Worm (Caenorhabditis elegans): ENCODE results near the gene nstp-10.

The nstp-10 gene

DNA sequence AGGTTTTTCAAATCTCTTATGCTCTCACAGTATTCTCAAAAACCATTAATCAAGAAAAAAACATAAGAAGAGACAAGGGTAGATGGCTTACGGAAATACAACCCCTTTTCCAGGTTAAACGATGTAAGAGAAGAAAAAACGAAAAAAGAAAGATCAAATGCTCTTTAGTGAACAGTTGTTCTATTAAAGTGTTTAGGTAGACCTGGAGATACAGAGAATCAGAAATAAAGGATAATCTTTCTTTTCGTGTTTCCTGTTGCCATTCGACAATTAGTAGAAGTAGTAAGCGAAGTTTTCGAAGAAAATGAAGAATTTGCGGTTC is 33.6 kb upstream of the nstp-10 start, which contains the start of gene K09G1.1:
TSS of gene K09G1.1 (plus strand) at position 223 of the 322 bp plus-strand sequence.
- no peak for TF ChIP-seq ceh-28 (tag; optimal IDR thresholded peaks at IDR 0.05)
- TF ChIP-seq R02D3.7 (tag; optimal IDR thresholded peaks at IDR 0.05), result no peak
- TF ChIP-seq ama-1 (optimal IDR thresholded peaks at IDR 0.05), result no peak
- TF ChIP-seq fkh-10 (GFP tag; optimal IDR thresholded peaks at IDR 0.05), result no peak
- TF ChIP-seq nhr-23 (tag; optimal IDR thresholded peaks at IDR 0.05), result no peak
- TF ChIP-seq skn-1 (tag; optimal IDR thresholded peaks at IDR 0.05), result no peak
- no peak for TF ChIP-seq aly-2 (tag; optimal IDR thresholded peaks at IDR 0.05)
- TF ChIP-seq mdl-1 (tag; optimal IDR thresholded peaks at IDR 0.05), result no peak
- TF ChIP-seq ceh-82 (tag; optimal IDR thresholded peaks at IDR 0.05), result no peak
- no peak for TF ChIP-seq unc-39 (tag; optimal IDR thresholded peaks at IDR 0.05)
- no peak for TF ChIP-seq mml-1 (tag; optimal IDR thresholded peaks at IDR 0.05)
- TF ChIP-seq elt-2 (tag; optimal IDR thresholded peaks at IDR 0.05), result no peak
- TF ChIP-seq lsy-12 (tag; optimal IDR thresholded peaks at IDR 0.05), result no peak
- no peak for TF ChIP-seq daf-12 (tag; optimal IDR thresholded peaks at IDR 0.05)
- TF ChIP-seq egl-5 (tag; optimal IDR thresholded peaks at IDR 0.05), result no peak
- no peak for TF ChIP-seq pqm-1 (tag; optimal IDR thresholded peaks at IDR 0.05)
- TF ChIP-seq zag-1 (tag; optimal IDR thresholded peaks at IDR 0.05), result no peak

ce11 chrV:9582594-9583322 is 33.1 kb upstream of the nstp-10 start, which contains the start of gene rtfo-1:
TSS of gene rtfo-1 (minus strand) at chrV:9582644.
- TF ChIP-seq hmg-11 (tag; optimal IDR thresholded peaks at IDR 0.05) (peak; percentile 62), pha-4 (tag; optimal IDR thresholded peaks at IDR 0.05) (peak; percentile 60), nhr-43 (tag; optimal IDR thresholded peaks at IDR 0.05; ENCODE audit: poor library complexity, severe bottlenecking) (peak; percentile 45), snpc-4 (tag; optimal IDR thresholded peaks at IDR 0.05) (peak; percentile 4), lin-39 (tag; optimal IDR thresholded peaks at IDR 0.05) (no peak), ceh-9 (tag; optimal IDR thresholded peaks at IDR 0.05) (no peak), skn-1 (tag; optimal IDR thresholded peaks at IDR 0.05) (no peak), ceh-82 (tag; optimal IDR thresholded peaks at IDR 0.05) (no peak), nhr-25 (tag; optimal IDR thresholded peaks at IDR 0.05) (peak; percentile 18), lin-15B (tag; optimal IDR thresholded peaks at IDR 0.05) (no peak), pqm-1 (tag; optimal IDR thresholded peaks at IDR 0.05) (no peak), nhr-23 (tag; optimal IDR thresholded peaks at IDR 0.05) (peak; percentile 35), elt-2 (tag; optimal IDR thresholded peaks at IDR 0.05) (peak; percentile 4)

DNA sequence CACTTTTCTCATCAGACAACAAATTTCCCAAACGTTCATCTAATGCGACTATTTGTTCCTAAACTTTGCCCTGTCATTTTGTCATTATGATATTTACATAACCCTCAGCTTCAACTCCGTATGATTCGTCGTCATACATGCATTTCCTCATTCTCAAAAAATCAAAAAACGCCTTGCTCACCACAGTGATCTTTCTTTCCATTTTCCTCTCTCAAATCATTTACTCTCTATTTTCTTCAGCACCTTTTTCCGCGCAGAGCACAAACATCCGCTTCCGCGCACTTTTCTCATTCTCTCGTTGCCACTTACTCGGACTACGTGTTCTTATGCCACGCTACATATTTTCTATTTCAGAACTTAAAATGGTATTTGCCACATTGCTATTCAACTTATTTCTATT is 27.4 kb upstream of the nstp-10 start, which contains the start of gene F25B3.2:
TSS of gene F25B3.2 (plus strand) at position 301 of the 400 bp plus-strand sequence.
- TF ChIP-seq nfya-1 (tag; optimal IDR thresholded peaks at IDR 0.05; ENCODE audit: insufficient read depth), result no peak
- TF ChIP-seq unc-39 (tag; optimal IDR thresholded peaks at IDR 0.05), result no peak
- no peak for TF ChIP-seq snpc-4 (tag; optimal IDR thresholded peaks at IDR 0.05)
- TF ChIP-seq fkh-2 (tag; optimal IDR thresholded peaks at IDR 0.05), result no peak
- TF ChIP-seq pqm-1 (tag; optimal IDR thresholded peaks at IDR 0.05), result no peak
- no peak for TF ChIP-seq ceh-16 (tag; optimal IDR thresholded peaks at IDR 0.05)
- TF ChIP-seq lin-39 (tag; optimal IDR thresholded peaks at IDR 0.05), result no peak
- TF ChIP-seq fos-1 (tag; optimal IDR thresholded peaks at IDR 0.05), result no peak
- TF ChIP-seq nhr-28 (tag; optimal IDR thresholded peaks at IDR 0.05), result no peak
- TF ChIP-seq tbx-2 (tag; optimal IDR thresholded peaks at IDR 0.05), result no peak
- no peak for TF ChIP-seq elt-2 (tag; optimal IDR thresholded peaks at IDR 0.05)
- TF ChIP-seq nhr-76 (tag; optimal IDR thresholded peaks at IDR 0.05), result no peak
- no peak for TF ChIP-seq jun-1 (tag; optimal IDR thresholded peaks at IDR 0.05)
- TF ChIP-seq nhr-25 (tag; optimal IDR thresholded peaks at IDR 0.05), result no peak
- TF ChIP-seq elt-3 (tag; optimal IDR thresholded peaks at IDR 0.05), result no peak
- no peak for TF ChIP-seq skn-1 (tag; optimal IDR thresholded peaks at IDR 0.05)
- TF ChIP-seq unc-62 (GFP tag; optimal IDR thresholded peaks at IDR 0.05), result no peak
- TF ChIP-seq ceh-28 (tag; optimal IDR thresholded peaks at IDR 0.05), result no peak

DNA sequence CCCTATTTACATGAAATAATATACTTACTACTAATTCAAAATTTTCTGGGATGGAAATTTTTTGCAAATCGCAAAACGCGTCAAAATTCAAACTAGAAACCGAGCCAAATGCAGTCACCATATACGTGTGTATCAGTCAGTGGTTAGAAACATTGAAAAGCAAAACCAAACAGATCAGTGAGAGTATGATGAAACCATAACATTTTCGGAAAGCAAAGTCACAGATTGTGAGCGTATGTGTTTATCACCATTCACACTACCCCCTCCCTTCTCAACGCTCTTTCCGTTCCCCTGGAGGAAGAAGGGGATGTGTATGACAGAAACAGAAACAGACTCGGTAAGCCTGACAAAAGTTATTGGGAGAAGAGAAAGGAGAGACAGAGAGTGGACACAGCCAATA is 22.0 kb upstream of the nstp-10 start:
- TF ChIP-seq lsy-12 (tag; optimal IDR thresholded peaks at IDR 0.05) (no peak), nhr-76 (tag; optimal IDR thresholded peaks at IDR 0.05) (no peak), nhr-12 (tag; optimal IDR thresholded peaks at IDR 0.05) (no peak), fos-1 (tag; optimal IDR thresholded peaks at IDR 0.05) (no peak), nhr-43 (tag; optimal IDR thresholded peaks at IDR 0.05; ENCODE audit: poor library complexity, severe bottlenecking) (no peak), R02D3.7 (tag; optimal IDR thresholded peaks at IDR 0.05) (no peak), nhr-25 (tag; optimal IDR thresholded peaks at IDR 0.05) (no peak), jun-1 (tag; optimal IDR thresholded peaks at IDR 0.05) (no peak), aly-2 (tag; optimal IDR thresholded peaks at IDR 0.05) (no peak), egl-27 (tag; optimal IDR thresholded peaks at IDR 0.05) (no peak), hmg-11 (tag; optimal IDR thresholded peaks at IDR 0.05) (no peak), ceh-16 (tag; optimal IDR thresholded peaks at IDR 0.05) (no peak), zag-1 (tag; optimal IDR thresholded peaks at IDR 0.05) (no peak)
